Worm (Caenorhabditis elegans): ENCODE results near the gene F46G10.2.

- no peak for TF ChIP-seq ztf-23 (GFP tag; IDR thresholded peaks at IDR 0.05)
- TF ChIP-seq cog-1 (tag; optimal IDR thresholded peaks at IDR 0.05), result no peak
- TF ChIP-seq flt-1 (GFP tag; IDR thresholded peaks at IDR 0.05), result no peak
Observed at ce11 chrX:13350123-13350798, 27.5 kb downstream of the F46G10.2 start.

Measured in whole organism, midembryonic.